Worm (Caenorhabditis elegans): Measurements from ENCODE around the gene Y38E10A.1.
"Not testable (repeated sequence)": the region's sequence is repeated elsewhere in the genome, so short reads cannot be mapped to it uniquely, and the experiment has no call there.

The Y38E10A.1 gene

DNA sequence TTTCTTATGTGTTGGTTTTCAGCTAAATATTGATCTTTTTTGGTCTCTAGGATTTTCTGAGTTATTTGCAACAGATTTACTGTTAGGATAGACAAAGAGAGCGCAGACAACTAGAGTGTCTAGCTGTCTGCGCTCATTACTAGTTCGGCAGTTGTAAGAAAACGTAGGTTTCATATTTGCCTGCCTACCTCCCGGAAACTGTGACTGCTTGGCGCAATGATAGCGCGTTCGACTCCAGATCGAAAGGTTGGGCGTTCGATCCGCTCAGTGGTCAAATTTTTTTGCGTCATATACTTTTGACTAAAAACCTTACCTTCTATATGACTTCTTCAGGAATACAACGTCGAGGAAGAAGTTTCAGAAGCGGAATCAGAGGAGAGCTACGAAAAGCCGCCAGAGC lies 31.0 kb downstream of the Y38E10A.1 start:
- TF ChIP-seq F13H6.1 (tag; optimal IDR thresholded peaks at IDR 0.05), result no peak
- TF ChIP-seq snpc-4 (tag; optimal IDR thresholded peaks at IDR 0.05), result no peak
- TF ChIP-seq ama-1 (optimal IDR thresholded peaks at IDR 0.05), result no peak
- TF ChIP-seq nhr-6 (tag; optimal IDR thresholded peaks at IDR 0.05), result no peak
- TF ChIP-seq mdl-1 (tag; optimal IDR thresholded peaks at IDR 0.05), result no peak
- TF ChIP-seq nhr-237 (tag; optimal IDR thresholded peaks at IDR 0.05), result no peak
- no peak for TF ChIP-seq lin-11 (tag; optimal IDR thresholded peaks at IDR 0.05)
- no peak for TF ChIP-seq ztf-4 (tag; optimal IDR thresholded peaks at IDR 0.05)
- no peak for TF ChIP-seq unc-55 (GFP tag; optimal IDR thresholded peaks at IDR 0.05)
- TF ChIP-seq unc-62 (GFP tag; optimal IDR thresholded peaks at IDR 0.05), result no peak
- TF ChIP-seq blmp-1 (tag; optimal IDR thresholded peaks at IDR 0.05; ENCODE audit: insufficient read depth), result no peak
- TF ChIP-seq crh-2 (tag; optimal IDR thresholded peaks at IDR 0.05), result no peak
- no peak for TF ChIP-seq R02D3.7 (tag; optimal IDR thresholded peaks at IDR 0.05)
- no peak for TF ChIP-seq nhr-21 (tag; optimal IDR thresholded peaks at IDR 0.05)
- TF ChIP-seq egl-27 (tag; optimal IDR thresholded peaks at IDR 0.05), result no peak
- TF ChIP-seq sma-3 (GFP tag; optimal IDR thresholded peaks at IDR 0.05), result no peak
- no peak for TF ChIP-seq nhr-129 (tag; optimal IDR thresholded peaks at IDR 0.05)
- TF ChIP-seq ztf-1 (GFP tag; conservative IDR thresholded peaks at IDR 0.05), result no peak
- TF ChIP-seq mbf-1 (tag; optimal IDR thresholded peaks at IDR 0.05), result no peak
- no peak for TF ChIP-seq lin-39 (tag; optimal IDR thresholded peaks at IDR 0.05)

DNA sequence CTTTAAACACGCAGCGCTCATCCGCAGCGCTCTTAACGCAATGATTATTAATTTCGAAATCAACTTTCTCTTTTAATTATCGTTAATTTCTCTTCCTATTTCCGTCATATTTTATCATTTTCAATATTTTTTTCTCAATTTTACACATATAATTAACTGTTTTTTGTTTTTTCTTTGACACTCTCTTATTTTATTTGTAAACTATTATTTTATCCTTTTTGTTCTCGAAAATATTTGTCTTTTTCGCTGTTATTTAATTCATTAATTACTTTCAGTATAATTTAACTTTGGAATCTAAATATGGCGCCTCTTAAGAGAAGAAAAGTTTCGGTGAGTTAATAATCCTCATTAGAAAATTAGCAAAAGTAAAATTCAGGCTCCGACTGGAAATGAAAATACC lies 34.2 kb downstream of the Y38E10A.1 start, which contains the start of gene F49C5.3:
Gene F49C5.3 (plus strand): TSS at position 301 of the 400 bp plus-strand sequence.
- TF ChIP-seq nhr-237, mbf-1, unc-39 (tag; optimal IDR thresholded peaks at IDR 0.05): not testable (repeated sequence)

DNA sequence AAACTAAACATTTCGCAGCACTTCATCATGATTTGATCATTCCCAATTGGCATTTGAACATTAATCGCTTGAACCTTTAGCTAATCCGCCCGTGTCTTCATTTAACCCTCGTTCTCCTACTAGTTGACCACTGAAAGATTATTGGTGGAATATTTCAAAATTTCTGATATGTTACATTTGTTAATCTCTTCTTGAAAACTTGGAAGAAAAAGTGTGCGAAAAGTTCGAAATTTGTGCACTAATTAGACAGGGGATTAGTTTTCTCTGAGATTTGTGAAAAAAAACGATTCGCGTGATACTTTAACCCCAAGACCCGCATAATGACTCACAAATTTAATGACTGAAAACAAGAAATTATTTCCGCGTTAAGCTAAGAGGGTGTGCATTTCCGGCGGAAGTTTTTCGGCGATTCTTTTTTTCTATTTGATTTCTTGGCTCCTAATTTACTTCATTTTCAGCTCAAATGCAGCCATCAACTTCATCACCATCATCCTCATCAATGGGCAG lies 35.1 kb downstream of the Y38E10A.1 start, which contains the start of gene nimk-1:
Gene nimk-1 (plus strand): TSS at position 457 of the 507 bp plus-strand sequence.
- TF ChIP-seq nhr-10 (tag; optimal IDR thresholded peaks at IDR 0.05) (no peak), mdl-1 (tag; optimal IDR thresholded peaks at IDR 0.05) (no peak), ZK546.5 (tag; optimal IDR thresholded peaks at IDR 0.05) (no peak), aly-2 (tag; optimal IDR thresholded peaks at IDR 0.05) (no peak), ceh-16 (tag; optimal IDR thresholded peaks at IDR 0.05) (no peak), lsy-2 (tag; optimal IDR thresholded peaks at IDR 0.05) (no peak)

DNA sequence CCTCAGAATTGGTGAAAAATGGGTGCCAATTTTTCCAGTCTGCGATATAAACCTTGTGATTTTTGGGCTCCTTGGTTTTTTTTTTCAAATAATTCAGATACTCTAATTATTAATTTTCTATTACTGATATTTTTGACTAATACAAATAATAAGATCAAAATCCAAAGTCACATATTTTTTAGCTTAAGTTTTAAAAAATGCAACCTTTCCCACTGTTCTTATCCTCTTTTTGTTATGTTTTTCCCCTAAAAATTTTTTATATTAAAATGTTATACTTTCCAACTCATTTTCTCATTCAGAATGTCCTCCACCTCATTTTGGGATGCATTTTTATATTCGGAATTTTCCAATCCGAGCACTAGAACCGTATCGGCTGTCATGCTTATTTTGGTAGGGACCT lies 39.5 kb downstream of the Y38E10A.1 start, which contains the start of gene srx-120:
Gene srx-120 (plus strand): TSS at position 301 of the 400 bp plus-strand sequence.
- TF ChIP-seq crh-2 (tag; optimal IDR thresholded peaks at IDR 0.05), result no peak
- TF ChIP-seq elt-1 (tag; optimal IDR thresholded peaks at IDR 0.05), result no peak
- TF ChIP-seq unc-55 (GFP tag; optimal IDR thresholded peaks at IDR 0.05), result no peak
- no peak for TF ChIP-seq ztf-11 (tag; optimal IDR thresholded peaks at IDR 0.05)
- no peak for TF ChIP-seq lsy-2 (tag; optimal IDR thresholded peaks at IDR 0.05)
- no peak for TF ChIP-seq sma-3 (GFP tag; optimal IDR thresholded peaks at IDR 0.05)
- TF ChIP-seq C34F6.9 (tag; optimal IDR thresholded peaks at IDR 0.05), result no peak
- no peak for TF ChIP-seq skn-1 (tag; optimal IDR thresholded peaks at IDR 0.05)
- TF ChIP-seq egl-27 (tag; optimal IDR thresholded peaks at IDR 0.05), result no peak
- no peak for TF ChIP-seq snpc-4 (tag; optimal IDR thresholded peaks at IDR 0.05)
- no peak for TF ChIP-seq fos-1 (tag; optimal IDR thresholded peaks at IDR 0.05)
- TF ChIP-seq nhr-12 (tag; optimal IDR thresholded peaks at IDR 0.05), result no peak
- no peak for TF ChIP-seq elt-3 (tag; optimal IDR thresholded peaks at IDR 0.05)
- TF ChIP-seq ama-1 (optimal IDR thresholded peaks at IDR 0.05), result no peak
- TF ChIP-seq F13H6.1 (tag; optimal IDR thresholded peaks at IDR 0.05), result no peak
- TF ChIP-seq sem-4 (tag; optimal IDR thresholded peaks at IDR 0.05), result no peak
- no peak for TF ChIP-seq unc-39 (tag; optimal IDR thresholded peaks at IDR 0.05)
- no peak for TF ChIP-seq Y55F3AM.14 (GFP tag; optimal IDR thresholded peaks at IDR 0.05)
- no peak for TF ChIP-seq nhr-6 (tag; optimal IDR thresholded peaks at IDR 0.05)

DNA sequence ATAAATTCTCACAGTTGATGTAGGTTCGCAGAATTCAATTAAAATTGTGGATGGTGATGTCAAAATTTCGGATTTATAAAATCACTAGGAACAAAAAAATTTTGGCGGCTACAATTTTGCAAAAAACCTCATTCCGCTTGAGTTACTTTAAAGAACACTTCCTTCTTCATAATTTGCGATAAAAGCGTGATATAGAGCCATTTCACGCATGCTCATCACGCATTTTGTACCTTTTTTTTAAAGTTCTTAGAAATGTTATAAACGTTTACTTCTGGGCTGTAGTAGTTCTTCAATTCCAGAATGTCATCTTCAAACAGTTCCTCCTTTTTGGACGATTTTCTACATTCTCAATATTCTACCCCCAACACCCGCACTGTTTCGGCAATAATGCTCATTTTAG lies 42.5 kb downstream of the Y38E10A.1 start, which contains the start of gene srx-119:
Gene srx-119 (plus strand): TSS at position 301 of the 400 bp plus-strand sequence.
- TF ChIP-seq Y55F3AM.14 (GFP tag; optimal IDR thresholded peaks at IDR 0.05), result no peak
- no peak for TF ChIP-seq mdl-1 (tag; optimal IDR thresholded peaks at IDR 0.05)
- no peak for TF ChIP-seq nhr-11 (tag; optimal IDR thresholded peaks at IDR 0.05)
- TF ChIP-seq ama-1 (optimal IDR thresholded peaks at IDR 0.05), result no peak
- TF ChIP-seq unc-39 (tag; optimal IDR thresholded peaks at IDR 0.05), result no peak
- TF ChIP-seq blmp-1 (tag; optimal IDR thresholded peaks at IDR 0.05; ENCODE audit: insufficient read depth), result no peak
- no peak for TF ChIP-seq sma-3 (GFP tag; optimal IDR thresholded peaks at IDR 0.05)
- TF ChIP-seq zag-1 (tag; optimal IDR thresholded peaks at IDR 0.05), result no peak
- no peak for TF ChIP-seq ztf-11 (tag; optimal IDR thresholded peaks at IDR 0.05)
- TF ChIP-seq nhr-25 (tag; optimal IDR thresholded peaks at IDR 0.05), result no peak
- no peak for TF ChIP-seq nhr-23 (tag; optimal IDR thresholded peaks at IDR 0.05)

Measured in whole organism, L2 larva.